Fruit fly (Drosophila melanogaster): ENCODE data around the gene nesd.

The nesd gene

dm6 chr2L:20077423-20078401 lies 16.1 kb upstream of the nesd start:
- TF ChIP-seq CG8478 (optimal IDR thresholded peaks at IDR 0.05) (no peak), pan (optimal IDR thresholded peaks at IDR 0.05) (peak; percentile 23)

dm6 chr2L:20078880-20079279 lies 14.9 kb upstream of the nesd start:
- TF ChIP-seq Dll (optimal IDR thresholded peaks at IDR 0.05) (no peak), CG8478 (optimal IDR thresholded peaks at IDR 0.05) (no peak), pan (optimal IDR thresholded peaks at IDR 0.05) (no peak), psq (optimal IDR thresholded peaks at IDR 0.05) (no peak), EcR (GFP tag; optimal IDR thresholded peaks at IDR 0.05) (no peak), usp (GFP tag; optimal IDR thresholded peaks at IDR 0.05) (no peak)

dm6 chr2L:20080772-20081171 lies 13.0 kb upstream of the nesd start:
- TF ChIP-seq pan (optimal IDR thresholded peaks at IDR 0.05), result no peak
- TF ChIP-seq usp (GFP tag; optimal IDR thresholded peaks at IDR 0.05), result no peak
- TF ChIP-seq CG8478 (optimal IDR thresholded peaks at IDR 0.05), result no peak
- no peak for TF ChIP-seq Dll (optimal IDR thresholded peaks at IDR 0.05)
- no peak for TF ChIP-seq EcR (GFP tag; optimal IDR thresholded peaks at IDR 0.05)
- no peak for TF ChIP-seq psq (optimal IDR thresholded peaks at IDR 0.05)

dm6 chr2L:20082155-20082964 lies 11.4 kb upstream of the nesd start:
- no peak for TF ChIP-seq CG8478 (optimal IDR thresholded peaks at IDR 0.05)
- TF ChIP-seq usp (GFP tag; optimal IDR thresholded peaks at IDR 0.05), result no peak
- no peak for TF ChIP-seq Dll (optimal IDR thresholded peaks at IDR 0.05)

dm6 chr2L:20082965-20083855 lies 10.6 kb upstream of the nesd start:
- no peak for TF ChIP-seq pan (optimal IDR thresholded peaks at IDR 0.05)
- TF ChIP-seq usp (GFP tag; optimal IDR thresholded peaks at IDR 0.05), result no peak
- TF ChIP-seq psq (optimal IDR thresholded peaks at IDR 0.05), result no peak
- no peak for TF ChIP-seq CG8478 (optimal IDR thresholded peaks at IDR 0.05)
- no peak for TF ChIP-seq EcR (GFP tag; optimal IDR thresholded peaks at IDR 0.05)
- TF ChIP-seq Dll (optimal IDR thresholded peaks at IDR 0.05), result no peak

- no peak for TF ChIP-seq usp (GFP tag; optimal IDR thresholded peaks at IDR 0.05)
- no peak for TF ChIP-seq psq (optimal IDR thresholded peaks at IDR 0.05)
- no peak for TF ChIP-seq pan (optimal IDR thresholded peaks at IDR 0.05)
- no peak for TF ChIP-seq Dll (optimal IDR thresholded peaks at IDR 0.05)
- TF ChIP-seq EcR (GFP tag; optimal IDR thresholded peaks at IDR 0.05), result peak; percentile 8 to 25
- no peak for TF ChIP-seq CG8478 (optimal IDR thresholded peaks at IDR 0.05)
These were observed 9.6 kb upstream of the nesd start for dm6 chr2L:20084068-20084651.

- no peak for TF ChIP-seq EcR (GFP tag; optimal IDR thresholded peaks at IDR 0.05)
- no peak for TF ChIP-seq psq (optimal IDR thresholded peaks at IDR 0.05)
- no peak for TF ChIP-seq pan (optimal IDR thresholded peaks at IDR 0.05)
- no peak for TF ChIP-seq usp (GFP tag; optimal IDR thresholded peaks at IDR 0.05)
- TF ChIP-seq CG8478 (optimal IDR thresholded peaks at IDR 0.05), result no peak
- no peak for TF ChIP-seq Dll (optimal IDR thresholded peaks at IDR 0.05)
These were observed 8.8 kb upstream of the nesd start, which contains the start of gene fok for dm6 chr2L:20084785-20085555. Gene fok (minus strand): TSS chr2L:20085070.

dm6 chr2L:20086295-20087096 lies 7.3 kb upstream of the nesd start:
- TF ChIP-seq psq (optimal IDR thresholded peaks at IDR 0.05) (no peak), EcR (GFP tag; optimal IDR thresholded peaks at IDR 0.05) (no peak), usp (GFP tag; optimal IDR thresholded peaks at IDR 0.05) (no peak), Dll (optimal IDR thresholded peaks at IDR 0.05) (no peak), CG8478 (optimal IDR thresholded peaks at IDR 0.05) (no peak), pan (optimal IDR thresholded peaks at IDR 0.05) (no peak)

dm6 chr2L:20091094-20091679 lies 2.6 kb upstream of the nesd start, which contains the start of the genes CG10747 and Pyroxd1:
Gene CG10747 (minus strand): TSS chr2L:20091348.
Gene Pyroxd1 (plus strand): TSS chr2L:20091435.
- TF ChIP-seq pan (optimal IDR thresholded peaks at IDR 0.05), result no peak
- no peak for TF ChIP-seq usp (GFP tag; optimal IDR thresholded peaks at IDR 0.05)
- TF ChIP-seq CG8478 (optimal IDR thresholded peaks at IDR 0.05), result no peak
- no peak for TF ChIP-seq EcR (GFP tag; optimal IDR thresholded peaks at IDR 0.05)
- no peak for TF ChIP-seq psq (optimal IDR thresholded peaks at IDR 0.05)
- TF ChIP-seq Dll (optimal IDR thresholded peaks at IDR 0.05), result no peak

Measured in whole organism.